1 fruit fly cellular context compared by ENCODE assay signal in genomic region chrX:13630290-13630900, dm6.
TF ChIP-seq lines count a peak whose summit lies in the region.

No protein-coding gene starts in this region.

TF ChIP-seq in whole organism, embryonic, 481 proteins besides CTCF, POLR2A, EP300 and RAD21 (continued from another document and continues in another):
- TF ChIP-seq CG8765 (GFP tag; IDR thresholded peaks at IDR 0.05; lab: Robert Waterston, UW) = 0 out of 2 replicates have a peak, but pooled peaks have one; percentile 15
- TF ChIP-seq ind (GFP tag; optimal IDR thresholded peaks at IDR 0.05; lab: Kevin White, UChicago) = peak; percentile 28
- TF ChIP-seq Sox102F (GFP tag; optimal IDR thresholded peaks at IDR 0.05; lab: Kevin White, UChicago) = peak; percentile 38
- no peak for TF ChIP-seq Opbp (GFP tag; IDR thresholded peaks at IDR 0.05; lab: Robert Waterston, UW; ENCODE audit: partially characterized antibody)
- TF ChIP-seq CoRest (tag; optimal IDR thresholded peaks at IDR 0.05; lab: Kevin White, UChicago) = peak; percentile 10
- TF ChIP-seq kah (GFP tag; optimal IDR thresholded peaks at IDR 0.05; lab: Kevin White, UChicago) = no peak
- TF ChIP-seq Ptx1 (GFP tag; IDR thresholded peaks at IDR 0.05; lab: Robert Waterston, UW) = peak; percentile 50; the same call in 1 of the 2 replicates
- TF ChIP-seq prd (optimal IDR thresholded peaks at IDR 0.05; lab: Kevin White, UChicago) = no peak
- TF ChIP-seq prd (GFP tag; IDR thresholded peaks at IDR 0.05; lab: Robert Waterston, UW) = peak; percentile 46; the same call in 1 of the 3 replicates
- 0 out of 2 replicates have a peak, but pooled peaks have one; percentile 8 for TF ChIP-seq Drgx (GFP tag; IDR thresholded peaks at IDR 0.05; lab: Robert Waterston, UW)
- TF ChIP-seq CG16779 (GFP tag; IDR thresholded peaks at IDR 0.05; lab: Robert Waterston, UW) = no peak
- 0 out of 2 replicates have a peak, but pooled peaks have one; percentile 24 for TF ChIP-seq HLH3B (GFP tag; IDR thresholded peaks at IDR 0.05; lab: Robert Waterston, UW)
- TF ChIP-seq bowl (GFP tag; IDR thresholded peaks at IDR 0.05; lab: Robert Waterston, UW) = no peak
- TF ChIP-seq sqz (GFP tag; optimal IDR thresholded peaks at IDR 0.05; lab: Kevin White, UChicago) = no peak
- TF ChIP-seq CG13123 (GFP tag; optimal IDR thresholded peaks at IDR 0.05; lab: Kevin White, UChicago) = no peak
- TF ChIP-seq CG14965 (GFP tag; optimal IDR thresholded peaks at IDR 0.05; lab: Kevin White, UChicago; ENCODE audit: borderline replicate concordance) = no peak
- TF ChIP-seq vnd (GFP tag; IDR thresholded peaks at IDR 0.05; lab: Robert Waterston, UW; ENCODE audit: partially characterized antibody) = no peak
- no peak for TF ChIP-seq Lim3 (GFP tag; IDR thresholded peaks at IDR 0.05; lab: Robert Waterston, UW)
- TF ChIP-seq CG12155 (GFP tag; optimal IDR thresholded peaks at IDR 0.05; lab: Kevin White, UChicago) = no peak
- no peak for TF ChIP-seq sim (GFP tag; IDR thresholded peaks at IDR 0.05; lab: Robert Waterston, UW)
- TF ChIP-seq knrl (GFP tag; IDR thresholded peaks at IDR 0.05; lab: Robert Waterston, UW; ENCODE audit: partially characterized antibody) = no peak
- TF ChIP-seq CG4854 (GFP tag; optimal IDR thresholded peaks at IDR 0.05; lab: Kevin White, UChicago) = no peak
- TF ChIP-seq CG1832 (GFP tag; optimal IDR thresholded peaks at IDR 0.05; lab: Kevin White, UChicago) = no peak
- TF ChIP-seq ase (GFP tag; IDR thresholded peaks at IDR 0.05; lab: Robert Waterston, UW) = no peak
- TF ChIP-seq eyg (GFP tag; optimal IDR thresholded peaks at IDR 0.05; lab: Kevin White, UChicago) = no peak
- no peak for TF ChIP-seq sens-2 (GFP tag; IDR thresholded peaks at IDR 0.05; lab: Robert Waterston, UW)
- no peak for TF ChIP-seq CG11723 (GFP tag; optimal IDR thresholded peaks at IDR 0.05; lab: Kevin White, UChicago)
- no peak for TF ChIP-seq CG42726 (GFP tag; IDR thresholded peaks at IDR 0.05; lab: Robert Waterston, UW; ENCODE audit: partially characterized antibody)
- TF ChIP-seq gcm (GFP tag; optimal IDR thresholded peaks at IDR 0.05; lab: Kevin White, UChicago) = no peak
- no peak for TF ChIP-seq CG3065 (GFP tag; optimal IDR thresholded peaks at IDR 0.05; lab: Kevin White, UChicago)
- no peak for TF ChIP-seq Eip74EF (GFP tag; optimal IDR thresholded peaks at IDR 0.05; lab: Kevin White, UChicago)
- TF ChIP-seq CG12299 (tag; optimal IDR thresholded peaks at IDR 0.05; lab: Kevin White, UChicago) = no peak
- TF ChIP-seq Side (GFP tag; optimal IDR thresholded peaks at IDR 0.05; lab: Kevin White, UChicago) = no peak
- no peak for TF ChIP-seq CG6765 (GFP tag; optimal IDR thresholded peaks at IDR 0.05; lab: Kevin White, UChicago)
- TF ChIP-seq tx (GFP tag; optimal IDR thresholded peaks at IDR 0.05; lab: Kevin White, UChicago) = no peak
- TF ChIP-seq gem (tag; optimal IDR thresholded peaks at IDR 0.05; lab: Kevin White, UChicago) = peak; percentile 60
- no peak for TF ChIP-seq esg (GFP tag; conservative IDR thresholded peaks at IDR 0.05; lab: Robert Waterston, UW)
- TF ChIP-seq CG7357 (GFP tag; IDR thresholded peaks at IDR 0.05; lab: Robert Waterston, UW) = no peak
- TF ChIP-seq Atf3 (GFP tag; optimal IDR thresholded peaks at IDR 0.05; lab: Kevin White, UChicago) = no peak
- TF ChIP-seq pita (GFP tag; optimal IDR thresholded peaks at IDR 0.05; lab: Kevin White, UChicago) = no peak
- TF ChIP-seq B-H1 (GFP tag; IDR thresholded peaks at IDR 0.05; lab: Robert Waterston, UW) = no peak
- TF ChIP-seq Sry-β (GFP tag; optimal IDR thresholded peaks at IDR 0.05; lab: Kevin White, UChicago) = no peak
- TF ChIP-seq CG1529 (GFP tag; optimal IDR thresholded peaks at IDR 0.05; lab: Kevin White, UChicago) = no peak
- no peak for TF ChIP-seq sima (GFP tag; optimal IDR thresholded peaks at IDR 0.05; lab: Kevin White, UChicago)
- TF ChIP-seq E2f2 (GFP tag; IDR thresholded peaks at IDR 0.05; lab: Robert Waterston, UW) = no peak
- TF ChIP-seq Sox100B (GFP tag; optimal IDR thresholded peaks at IDR 0.05; lab: Kevin White, UChicago) = no peak
- 0 out of 3 replicates have a peak, but pooled peaks have one; percentile 31 for TF ChIP-seq CG3726 (GFP tag; IDR thresholded peaks at IDR 0.05; lab: Robert Waterston, UW)
- TF ChIP-seq Dref (GFP tag; IDR thresholded peaks at IDR 0.05; lab: Robert Waterston, UW) = no peak
- no peak for TF ChIP-seq CG16813 (GFP tag; IDR thresholded peaks at IDR 0.05; lab: Robert Waterston, UW; ENCODE audit: partially characterized antibody)
- peak; percentile 25 for TF ChIP-seq PHDP (tag; optimal IDR thresholded peaks at IDR 0.05; lab: Kevin White, UChicago)
- TF ChIP-seq CG14710 (tag; optimal IDR thresholded peaks at IDR 0.05; lab: Kevin White, UChicago) = peak; percentile 22
- TF ChIP-seq gsb-n (tag; optimal IDR thresholded peaks at IDR 0.05; lab: Kevin White, UChicago) = peak; percentile 18
- no peak for TF ChIP-seq jing (GFP tag; optimal IDR thresholded peaks at IDR 0.05; lab: Kevin White, UChicago)
- no peak for TF ChIP-seq CG3163 (GFP tag; optimal IDR thresholded peaks at IDR 0.05; lab: Kevin White, UChicago)
- TF ChIP-seq CG13287 (GFP tag; IDR thresholded peaks at IDR 0.05; lab: Robert Waterston, UW; ENCODE audit: partially characterized antibody) = no peak
- TF ChIP-seq CG8478 (optimal IDR thresholded peaks at IDR 0.05; lab: Kevin White, UChicago) = no peak
- no peak for TF ChIP-seq CG9437 (GFP tag; optimal IDR thresholded peaks at IDR 0.05; lab: Kevin White, UChicago)
- TF ChIP-seq CG10959 (GFP tag; IDR thresholded peaks at IDR 0.05; lab: Robert Waterston, UW) = no peak
- no peak for TF ChIP-seq br (optimal IDR thresholded peaks at IDR 0.05; lab: Kevin White, UChicago)
- TF ChIP-seq scrt (GFP tag; optimal IDR thresholded peaks at IDR 0.05; lab: Kevin White, UChicago) = no peak
- no peak for TF ChIP-seq Hr78 (GFP tag; optimal IDR thresholded peaks at IDR 0.05; lab: Kevin White, UChicago)
- TF ChIP-seq YL-1 (GFP tag; optimal IDR thresholded peaks at IDR 0.05; lab: Kevin White, UChicago) = no peak
- no peak for TF ChIP-seq CG2202 (tag; optimal IDR thresholded peaks at IDR 0.05; lab: Kevin White, UChicago)
- TF ChIP-seq CG9876 (GFP tag; optimal IDR thresholded peaks at IDR 0.05; lab: Kevin White, UChicago) = no peak
- no peak for TF ChIP-seq Trl (optimal IDR thresholded peaks at IDR 0.05; lab: Kevin White, UChicago)
- no peak for TF ChIP-seq Trl (GFP tag; optimal IDR thresholded peaks at IDR 0.05; lab: Kevin White, UChicago)
- no peak for TF ChIP-seq Bdp1 (GFP tag; optimal IDR thresholded peaks at IDR 0.05; lab: Kevin White, UChicago)
- TF ChIP-seq ewg (GFP tag; optimal IDR thresholded peaks at IDR 0.05; lab: Kevin White, UChicago) = no peak
- TF ChIP-seq sug (tag; optimal IDR thresholded peaks at IDR 0.05; lab: Kevin White, UChicago) = no peak
- no peak for TF ChIP-seq H15 (GFP tag; IDR thresholded peaks at IDR 0.05; lab: Robert Waterston, UW)
- TF ChIP-seq CG2889 (GFP tag; IDR thresholded peaks at IDR 0.05; lab: Robert Waterston, UW) = no peak
- peak; percentile 33 for TF ChIP-seq CG4820 (GFP tag; optimal IDR thresholded peaks at IDR 0.05; lab: Kevin White, UChicago)
- no peak for TF ChIP-seq gfzf (GFP tag; optimal IDR thresholded peaks at IDR 0.05; lab: Kevin White, UChicago)
- no peak for TF ChIP-seq Adf1 (GFP tag; IDR thresholded peaks at IDR 0.05; lab: Robert Waterston, UW)
- TF ChIP-seq Hmx (GFP tag; optimal IDR thresholded peaks at IDR 0.05; lab: Kevin White, UChicago) = no peak
- no peak for TF ChIP-seq CG4360 (GFP tag; IDR thresholded peaks at IDR 0.05; lab: Robert Waterston, UW)
- no peak for TF ChIP-seq CG7963 (GFP tag; IDR thresholded peaks at IDR 0.05; lab: Robert Waterston, UW; ENCODE audit: partially characterized antibody)
- peak; percentile 60; the same call in 1 of the 2 replicates for TF ChIP-seq Xrp1 (GFP tag; IDR thresholded peaks at IDR 0.05; lab: Robert Waterston, UW)
- TF ChIP-seq CG10274 (GFP tag; optimal IDR thresholded peaks at IDR 0.05; lab: Kevin White, UChicago) = no peak
- TF ChIP-seq Bgb (GFP tag; IDR thresholded peaks at IDR 0.05; lab: Robert Waterston, UW; ENCODE audit: partially characterized antibody) = no peak
- no peak for TF ChIP-seq seq (GFP tag; IDR thresholded peaks at IDR 0.05; lab: Robert Waterston, UW)
- peak; percentile 8 for TF ChIP-seq CG2875 (GFP tag; optimal IDR thresholded peaks at IDR 0.05; lab: Kevin White, UChicago)
- TF ChIP-seq wek (GFP tag; optimal IDR thresholded peaks at IDR 0.05; lab: Kevin White, UChicago) = no peak
- no peak for TF ChIP-seq CG6854 (GFP tag; optimal IDR thresholded peaks at IDR 0.05; lab: Kevin White, UChicago)
- TF ChIP-seq usp (GFP tag; optimal IDR thresholded peaks at IDR 0.05; lab: Kevin White, UChicago) = no peak
- peak; percentile 18 for TF ChIP-seq tio (GFP tag; optimal IDR thresholded peaks at IDR 0.05; lab: Kevin White, UChicago)
- peak; percentile 48 for TF ChIP-seq CG7839 (tag; optimal IDR thresholded peaks at IDR 0.05; lab: Kevin White, UChicago)
- TF ChIP-seq CG7987 (GFP tag; optimal IDR thresholded peaks at IDR 0.05; lab: Kevin White, UChicago) = no peak
- TF ChIP-seq unc-4 (GFP tag; IDR thresholded peaks at IDR 0.05; lab: Robert Waterston, UW; ENCODE audit: partially characterized antibody) = no peak
- TF ChIP-seq CG11085 (GFP tag; IDR thresholded peaks at IDR 0.05; lab: Robert Waterston, UW) = no peak
- TF ChIP-seq insv (GFP tag; optimal IDR thresholded peaks at IDR 0.05; lab: Kevin White, UChicago) = no peak
- TF ChIP-seq nerfin-1 (tag; optimal IDR thresholded peaks at IDR 0.05; lab: Kevin White, UChicago) = no peak
- TF ChIP-seq gcm2 (GFP tag; optimal IDR thresholded peaks at IDR 0.05; lab: Kevin White, UChicago) = no peak
- TF ChIP-seq Tbp (GFP tag; optimal IDR thresholded peaks at IDR 0.05; lab: Kevin White, UChicago) = no peak
- no peak for TF ChIP-seq Dp (GFP tag; optimal IDR thresholded peaks at IDR 0.05; lab: Kevin White, UChicago)
- no peak for TF ChIP-seq fru (optimal IDR thresholded peaks at IDR 0.05; lab: Kevin White, UChicago)
- TF ChIP-seq dimm (GFP tag; IDR thresholded peaks at IDR 0.05; lab: Robert Waterston, UW) = no peak
- no peak; the same call in 1 of the 2 replicates for TF ChIP-seq NFAT (GFP tag; IDR thresholded peaks at IDR 0.05; lab: Robert Waterston, UW)
- peak; percentile 58 for TF ChIP-seq CG11504 (tag; optimal IDR thresholded peaks at IDR 0.05; lab: Kevin White, UChicago)
- TF ChIP-seq jumu (GFP tag; optimal IDR thresholded peaks at IDR 0.05; lab: Kevin White, UChicago) = no peak
- TF ChIP-seq CG1024 (GFP tag; IDR thresholded peaks at IDR 0.05; lab: Robert Waterston, UW) = no peak
- no peak for TF ChIP-seq sr (GFP tag; IDR thresholded peaks at IDR 0.05; lab: Robert Waterston, UW)
- no peak for TF ChIP-seq CG13894 (tag; optimal IDR thresholded peaks at IDR 0.05; lab: Kevin White, UChicago)
- no peak for TF ChIP-seq CG13296 (GFP tag; optimal IDR thresholded peaks at IDR 0.05; lab: Kevin White, UChicago)
- no peak for TF ChIP-seq ATbp (GFP tag; optimal IDR thresholded peaks at IDR 0.05; lab: Kevin White, UChicago)
- TF ChIP-seq CG14667 (GFP tag; IDR thresholded peaks at IDR 0.05; lab: Robert Waterston, UW) = 0 out of 2 replicates have a peak, but pooled peaks have one; percentile 7
- TF ChIP-seq CG6272 (GFP tag; IDR thresholded peaks at IDR 0.05; lab: Robert Waterston, UW) = no peak
- no peak for TF ChIP-seq NfI (GFP tag; optimal IDR thresholded peaks at IDR 0.05; lab: Kevin White, UChicago)
- no peak for TF ChIP-seq dati (GFP tag; IDR thresholded peaks at IDR 0.05; lab: Robert Waterston, UW)
- no peak for TF ChIP-seq corto (GFP tag; optimal IDR thresholded peaks at IDR 0.05; lab: Kevin White, UChicago)
- no peak for TF ChIP-seq CG4328 (GFP tag; optimal IDR thresholded peaks at IDR 0.05; lab: Kevin White, UChicago)
- peak in 1 of 2 experiments; percentile 41 for TF ChIP-seq Hr51 (GFP tag; optimal IDR thresholded peaks at IDR 0.05; lab: Kevin White, UChicago)
- no peak for TF ChIP-seq cwo (GFP tag; optimal IDR thresholded peaks at IDR 0.05; lab: Kevin White, UChicago)
- TF ChIP-seq CG7745 (tag; optimal IDR thresholded peaks at IDR 0.05; lab: Kevin White, UChicago) = no peak
- TF ChIP-seq CG2712 (tag; optimal IDR thresholded peaks at IDR 0.05; lab: Kevin White, UChicago) = peak; percentile 29
- no peak for TF ChIP-seq CG10543 (GFP tag; optimal IDR thresholded peaks at IDR 0.05; lab: Kevin White, UChicago)
- no peak for TF ChIP-seq slp2 (GFP tag; optimal IDR thresholded peaks at IDR 0.05; lab: Kevin White, UChicago)
- no peak for TF ChIP-seq hbn (GFP tag; IDR thresholded peaks at IDR 0.05; lab: Robert Waterston, UW; ENCODE audit: partially characterized antibody)
- no peak for TF ChIP-seq CG31224 (GFP tag; IDR thresholded peaks at IDR 0.05; lab: Robert Waterston, UW)
- TF ChIP-seq pan (optimal IDR thresholded peaks at IDR 0.05; lab: Kevin White, UChicago) = no peak
- peak in 1 of 2 experiments; percentile 23 for TF ChIP-seq pan (GFP tag; optimal IDR thresholded peaks at IDR 0.05 in 1 of 2, IDR thresholded peaks at IDR 0.05 in 1 of 2)
- peak; percentile 41 for TF ChIP-seq pnt (GFP tag; optimal IDR thresholded peaks at IDR 0.05; lab: Kevin White, UChicago)
- TF ChIP-seq CG10147 (GFP tag; optimal IDR thresholded peaks at IDR 0.05; lab: Kevin White, UChicago) = no peak
- TF ChIP-seq Pdp1 (GFP tag; optimal IDR thresholded peaks at IDR 0.05; lab: Kevin White, UChicago) = peak; percentile 6 to 33
- TF ChIP-seq CG17612 (GFP tag; IDR thresholded peaks at IDR 0.05; lab: Robert Waterston, UW) = no peak
- no peak for TF ChIP-seq CG3847 (GFP tag; IDR thresholded peaks at IDR 0.05; lab: Robert Waterston, UW)
- no peak for TF ChIP-seq Elba2 (GFP tag; optimal IDR thresholded peaks at IDR 0.05; lab: Kevin White, UChicago)
- peak; percentile 46 for TF ChIP-seq phol (tag; optimal IDR thresholded peaks at IDR 0.05; lab: Kevin White, UChicago)
- TF ChIP-seq CG2116 (GFP tag; optimal IDR thresholded peaks at IDR 0.05; lab: Kevin White, UChicago) = no peak
- TF ChIP-seq run (tag; optimal IDR thresholded peaks at IDR 0.05; lab: Kevin White, UChicago) = no peak
- TF ChIP-seq CG12391 (tag; optimal IDR thresholded peaks at IDR 0.05; lab: Kevin White, UChicago) = peak; percentile 30
- TF ChIP-seq CG10979 (tag; optimal IDR thresholded peaks at IDR 0.05; lab: Kevin White, UChicago) = peak; percentile 59
- TF ChIP-seq CG31441 (GFP tag; IDR thresholded peaks at IDR 0.05; lab: Robert Waterston, UW) = peak; percentile 38; the same call in 1 of the 2 replicates
- TF ChIP-seq chn (GFP tag; optimal IDR thresholded peaks at IDR 0.05; lab: Kevin White, UChicago) = peak; percentile 17
- no peak for TF ChIP-seq CG15011 (GFP tag; optimal IDR thresholded peaks at IDR 0.05; lab: Kevin White, UChicago)
- no peak for TF ChIP-seq ranshi (GFP tag; IDR thresholded peaks at IDR 0.05; lab: Robert Waterston, UW)
